Worm (Caenorhabditis elegans): Measurements from ENCODE around the gene R31.2.

Gene R31.2

ce11 chrV:11921229-11921628 lies 3.9 kb downstream of the R31.2 start (continued):
- no peak for TF ChIP-seq hrde-1 (tag; optimal IDR thresholded peaks at IDR 0.05; ENCODE audit: borderline replicate concordance)
- TF ChIP-seq let-607 (tag; optimal IDR thresholded peaks at IDR 0.05), result peak; percentile 40 to 43
- no peak for TF ChIP-seq madf-10 (tag; optimal IDR thresholded peaks at IDR 0.05)
- peak; percentile 82 for TF ChIP-seq nhr-80 (tag; optimal IDR thresholded peaks at IDR 0.05)
- TF ChIP-seq dpff-1 (tag; optimal IDR thresholded peaks at IDR 0.05), result no peak
- peak; percentile 69 for TF ChIP-seq unc-62 (GFP tag; optimal IDR thresholded peaks at IDR 0.05)
- no peak for TF ChIP-seq C17E4.6 (GFP tag; IDR thresholded peaks at IDR 0.05)
- no peak for TF ChIP-seq ztf-26 (tag; optimal IDR thresholded peaks at IDR 0.05)
- TF ChIP-seq Y53F4B.3 (GFP tag; IDR thresholded peaks at IDR 0.05), result no peak
- no peak for TF ChIP-seq egl-44 (GFP tag; IDR thresholded peaks at IDR 0.05)
- TF ChIP-seq nfyb-1 (GFP tag; IDR thresholded peaks at IDR 0.05), result no peak
- no peak for TF ChIP-seq somi-1 (GFP tag; optimal IDR thresholded peaks at IDR 0.05)
- TF ChIP-seq F57C9.4 (tag; optimal IDR thresholded peaks at IDR 0.05), result no peak
- TF ChIP-seq zim-3 (tag; optimal IDR thresholded peaks at IDR 0.05), result no peak
- no peak for TF ChIP-seq unc-130 (GFP tag; optimal IDR thresholded peaks at IDR 0.05)
- no peak for TF ChIP-seq attf-6 (GFP tag; IDR thresholded peaks at IDR 0.05)
- TF ChIP-seq let-526 (GFP tag; IDR thresholded peaks at IDR 0.05), result no peak
- no peak for TF ChIP-seq madf-3 (GFP tag; IDR thresholded peaks at IDR 0.05)
- TF ChIP-seq lin-35 (GFP tag; optimal IDR thresholded peaks at IDR 0.05), result peak in 1 of 3 experiments; percentile 24
- no peak for TF ChIP-seq rpc-1 (optimal IDR thresholded peaks at IDR 0.05)
- no peak for TF ChIP-seq rpc-1 (tag; optimal IDR thresholded peaks at IDR 0.05)
- TF ChIP-seq attf-5 (GFP tag; optimal IDR thresholded peaks at IDR 0.05), result peak; percentile 40
- no peak for TF ChIP-seq dpl-1 (GFP tag; optimal IDR thresholded peaks at IDR 0.05)
- no peak for TF ChIP-seq ztf-25 (GFP tag; IDR thresholded peaks at IDR 0.05)
- TF ChIP-seq chd-7 (tag; optimal IDR thresholded peaks at IDR 0.05), result no peak
- TF ChIP-seq snpc-4 (GFP tag; optimal IDR thresholded peaks at IDR 0.05), result no peak
- TF ChIP-seq snpc-4 (tag; optimal IDR thresholded peaks at IDR 0.05), result peak in 2 of 4 experiments; percentile 27 to 43
- no peak for TF ChIP-seq lir-1 (GFP tag; conservative IDR thresholded peaks at IDR 0.05)
- no peak for TF ChIP-seq K11D2.4 (GFP tag; IDR thresholded peaks at IDR 0.05)
- no peak for TF ChIP-seq atf-7 (tag; optimal IDR thresholded peaks at IDR 0.05)
- TF ChIP-seq sptf-2 (GFP tag; optimal IDR thresholded peaks at IDR 0.05), result no peak
- TF ChIP-seq F10E7.11 (tag; optimal IDR thresholded peaks at IDR 0.05), result no peak
- TF ChIP-seq mcd-1 (GFP tag; IDR thresholded peaks at IDR 0.05), result no peak
- peak; percentile 17 for TF ChIP-seq repo-1 (tag; optimal IDR thresholded peaks at IDR 0.05)
- no peak for TF ChIP-seq nhr-90 (tag; optimal IDR thresholded peaks at IDR 0.05)
- no peak for TF ChIP-seq aptf-3 (GFP tag; IDR thresholded peaks at IDR 0.05)
- TF ChIP-seq F55B11.4 (tag; optimal IDR thresholded peaks at IDR 0.05; ENCODE audit: borderline replicate concordance, insufficient read depth), result no peak
- no peak for TF ChIP-seq F23B12.7 (tag; optimal IDR thresholded peaks at IDR 0.05; ENCODE audit: insufficient read depth)
- no peak for TF ChIP-seq snpc-1.1 (tag; optimal IDR thresholded peaks at IDR 0.05; ENCODE audit: insufficient read depth)
- no peak for TF ChIP-seq gei-17 (GFP tag; optimal IDR thresholded peaks at IDR 0.05)
- no peak for TF ChIP-seq F57A8.1 (GFP tag; optimal IDR thresholded peaks at IDR 0.05)
- no peak for TF ChIP-seq tbx-9 (tag; optimal IDR thresholded peaks at IDR 0.05; ENCODE audit: borderline replicate concordance)
- no peak for TF ChIP-seq ekl-4 (GFP tag; IDR thresholded peaks at IDR 0.05)
- TF ChIP-seq ztf-6 (GFP tag; IDR thresholded peaks at IDR 0.05), result no peak

All from whole organism, young adult.